Worm (Caenorhabditis elegans) whole organism, midembryonic: Measurements from ENCODE around the gene W06F12.3.

Experiments
- flt-1 ChIP-seq: fragments of 200-800 bp; sonication (Bioruptor generic); IDR thresholded peaks from 2 replicates; pipeline ENCODE4 v1.3.6; 2022; ENCODE audit warnings: missing genetic modification characterization, missing compliant biosample characterization
- klf-2 ChIP-seq: fragments of 200-800 bp; sonication (Bioruptor generic); conservative IDR thresholded peaks from 2 replicates; pipeline ENCODE4 v1.3.6; 2022; ENCODE audit warnings: missing genetic modification reagents, missing genetic modification characterization, missing compliant biosample characterization
- ref-1 ChIP-seq: fragments of 200-800 bp; sonication (Bioruptor generic); conservative IDR thresholded peaks from 2 replicates; pipeline ENCODE4 v1.3.6; 2022; ENCODE audit warnings: missing genetic modification reagents, missing genetic modification characterization, missing compliant biosample characterization

DNA sequence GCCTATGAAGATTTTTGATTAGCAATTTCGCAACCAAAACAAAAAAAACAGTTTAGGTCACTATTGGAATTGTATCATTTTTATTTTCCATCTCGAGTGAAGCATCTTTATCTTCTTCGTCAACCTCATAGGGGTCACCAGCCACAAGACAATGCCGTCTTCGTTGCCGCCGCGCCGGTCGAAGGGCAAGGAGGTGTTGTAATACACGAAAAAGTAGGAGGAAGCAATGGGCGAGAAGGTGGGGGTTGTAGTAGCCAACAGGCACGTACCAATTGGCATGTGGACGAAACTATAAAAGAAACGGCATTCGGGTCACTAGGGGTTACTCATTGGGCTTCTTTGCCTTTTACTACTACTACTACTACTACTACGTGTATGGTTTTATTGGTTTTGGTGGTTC, 7.2 kb downstream of the W06F12.3 start:
- TF ChIP-seq ref-1 (no peak), klf-2 (GFP tag; lab: Robert Waterston, UW) (no peak), flt-1 (GFP tag; lab: Robert Waterston, UW) (no peak)
